Fruit fly (Drosophila melanogaster) whole organism, wandering third instar larva: ENCODE results near the gene CG18675.

Source experiments
- CG32264 ChIP-seq: fragments of 200-800 bp; sonication (Bioruptor generic); optimal IDR thresholded peaks from 2 replicates; lab custom pipeline; 2016; ENCODE audit warnings: missing biosample characterization, missing genetic modification characterization
- CrebA ChIP-seq: fragments of 200-800 bp; sonication (Bioruptor generic); optimal IDR thresholded peaks from 2 replicates; lab custom pipeline; 2016; ENCODE audit warnings: missing biosample characterization, mild to moderate bottlenecking, missing genetic modification characterization, borderline replicate concordance
- Dfd ChIP-seq: fragments of >200 bp; optimal IDR thresholded peaks from 2 replicates; lab custom pipeline; 2017; ENCODE audit warnings: missing biosample characterization, missing genetic modification characterization
- Dif ChIP-seq: fragments of 200-275, 200-300 bp; sonication (Bioruptor generic); optimal IDR thresholded peaks from 2 replicates; lab custom pipeline; 2018; ENCODE audit warnings: missing biosample characterization, missing genetic modification characterization; ENCODE audit not compliant: partially characterized antibody
- HLH106 ChIP-seq: fragments of 200-800 bp; optimal IDR thresholded peaks from 3 replicates; lab custom pipeline; 2019; ENCODE audit warnings: missing biosample characterization, mild to moderate bottlenecking, missing genetic modification characterization, moderate library complexity
- Hnf4 ChIP-seq: fragments of 200-800 bp; sonication (Bioruptor generic); optimal IDR thresholded peaks from 2 replicates; lab custom pipeline; 2016; ENCODE audit warnings: missing biosample characterization, mild to moderate bottlenecking, missing genetic modification characterization
- Hr83 ChIP-seq: fragments of 200-300 bp; sonication (Bioruptor generic); optimal IDR thresholded peaks from 2 replicates; lab custom pipeline; 2016; ENCODE audit warnings: missing biosample characterization, mild to moderate bottlenecking, missing genetic modification characterization, moderate library complexity; ENCODE audit not compliant: poor library complexity, severe bottlenecking
- Jra ChIP-seq: sonication (Bioruptor generic); optimal IDR thresholded peaks from 2 replicates; lab custom pipeline; 2016; ENCODE audit warnings: missing biosample characterization, missing genetic modification characterization
- Mio ChIP-seq: sonication (Bioruptor generic); optimal IDR thresholded peaks from 2 replicates; lab custom pipeline; 2016; ENCODE audit warnings: missing biosample characterization, missing genetic modification characterization
- Myc ChIP-seq: fragments of >200 bp; optimal IDR thresholded peaks from 2 replicates; lab custom pipeline; 2017
- OdsH ChIP-seq: fragments of 200-800 bp; sonication (Bioruptor generic); optimal IDR thresholded peaks from 2 replicates; lab custom pipeline; 2016; ENCODE audit warnings: missing biosample characterization, mild to moderate bottlenecking, missing genetic modification characterization
- Rel ChIP-seq, 2 experiments: fragments of 200-800 bp; sonication (Bioruptor generic) in 1 of 2; optimal IDR thresholded peaks; 2 replicates in 1 of 2; 3 replicates in 1 of 2; lab custom pipeline; 2016 to 2019; ENCODE audit warnings: mild to moderate bottlenecking in 2 of 2, missing biosample characterization in 2 of 2, missing genetic modification characterization in 2 of 2, moderate library complexity in 1 of 2
- Sp1 ChIP-seq: fragments of 200-800 bp; sonication (Bioruptor generic); optimal IDR thresholded peaks from 3 replicates; lab custom pipeline; 2019; ENCODE audit warnings: missing biosample characterization, mild to moderate bottlenecking, missing genetic modification characterization, moderate library complexity
- Vsx2 ChIP-seq: fragments of 200-300, 225-300 bp; sonication (Bioruptor generic); optimal IDR thresholded peaks from 2 replicates; lab custom pipeline; 2018; ENCODE audit warnings: missing biosample characterization, missing genetic modification characterization; ENCODE audit not compliant: partially characterized antibody
- br ChIP-seq: fragments of 200-800 bp; sonication (Bioruptor generic); optimal IDR thresholded peaks from 2 replicates; lab custom pipeline; 2016; ENCODE audit warnings: missing biosample characterization, missing genetic modification characterization
- dl ChIP-seq, 2 experiments: fragments of 175-275, 200-275 bp in 1 of 2; fragments of 200-275 bp in 1 of 2; sonication (Bioruptor generic); optimal IDR thresholded peaks; lab custom pipeline; 2018; ENCODE audit warnings: mild to moderate bottlenecking in 2 of 2, missing biosample characterization in 2 of 2, missing genetic modification characterization in 2 of 2, moderate library complexity in 2 of 2; ENCODE audit not compliant: partially characterized antibody in 2 of 2, insufficient read depth in 1 of 2
- dmrt93B ChIP-seq: fragments of 200-800 bp; sonication (Bioruptor generic); optimal IDR thresholded peaks from 2 replicates; lab custom pipeline; 2018; ENCODE audit warnings: missing biosample characterization, mild to moderate bottlenecking, missing genetic modification characterization
- dsf ChIP-seq: sonication (Bioruptor generic); optimal IDR thresholded peaks from 2 replicates; lab custom pipeline; 2016; ENCODE audit warnings: missing biosample characterization, missing genetic modification characterization, borderline replicate concordance
- ey ChIP-seq: fragments of 200-800 bp; sonication (Bioruptor generic); optimal IDR thresholded peaks from 2 replicates; lab custom pipeline; 2016; ENCODE audit warnings: missing biosample characterization, missing genetic modification characterization
- foxo ChIP-seq, 2 experiments: fragments of 200-800 bp; sonication (Bioruptor generic); optimal IDR thresholded peaks; 2 replicates in 1 of 2; 3 replicates in 1 of 2; lab custom pipeline; 2016 to 2017; ENCODE audit warnings: missing biosample characterization in 2 of 2, missing genetic modification characterization in 2 of 2
- fru ChIP-seq: fragments of 200-800 bp; sonication (Bioruptor generic); optimal IDR thresholded peaks from 3 replicates; lab custom pipeline; 2016; ENCODE audit warnings: missing biosample characterization, mild to moderate bottlenecking, missing genetic modification characterization
- h ChIP-seq: fragments of 200-800 bp; sonication (Bioruptor generic); optimal IDR thresholded peaks from 3 replicates; lab custom pipeline; 2016; ENCODE audit warnings: missing biosample characterization, mild to moderate bottlenecking, missing genetic modification characterization
- jim ChIP-seq: fragments of 175-275, 200-325 bp; sonication (Bioruptor generic); optimal IDR thresholded peaks from 2 replicates; lab custom pipeline; 2016; ENCODE audit warnings: missing biosample characterization, mild to moderate bottlenecking, missing genetic modification characterization
- psq ChIP-seq: fragments of 200-800 bp; sonication (Bioruptor generic); optimal IDR thresholded peaks from 3 replicates; lab custom pipeline; 2017; ENCODE audit warnings: missing biosample characterization, mild to moderate bottlenecking, missing genetic modification characterization, moderate library complexity
- rgr ChIP-seq: fragments of 200-800 bp; sonication (Bioruptor generic); optimal IDR thresholded peaks from 3 replicates; lab custom pipeline; 2016; ENCODE audit warnings: missing biosample characterization, mild to moderate bottlenecking, missing genetic modification characterization
- sage ChIP-seq: fragments of 200-800 bp; sonication (Bioruptor generic); optimal IDR thresholded peaks from 2 replicates; lab custom pipeline; 2016; ENCODE audit warnings: missing biosample characterization, mild to moderate bottlenecking, missing genetic modification characterization
- sv ChIP-seq: fragments of 200-800 bp; sonication (Bioruptor generic); optimal IDR thresholded peaks from 3 replicates; lab custom pipeline; 2016; ENCODE audit warnings: missing biosample characterization, missing genetic modification characterization
- tai ChIP-seq: sonication (Bioruptor generic); optimal IDR thresholded peaks from 2 replicates; lab custom pipeline; 2016; ENCODE audit warnings: missing biosample characterization, missing genetic modification characterization
- usp ChIP-seq: fragments of >200 bp; optimal IDR thresholded peaks from 2 replicates; lab custom pipeline; 2017; ENCODE audit warnings: missing biosample characterization, missing genetic modification characterization
- woc ChIP-seq: sonication (Bioruptor generic); optimal IDR thresholded peaks from 2 replicates; lab custom pipeline; 2016; ENCODE audit warnings: missing biosample characterization, mild to moderate bottlenecking, missing genetic modification characterization

Gene CG18675

DNA sequence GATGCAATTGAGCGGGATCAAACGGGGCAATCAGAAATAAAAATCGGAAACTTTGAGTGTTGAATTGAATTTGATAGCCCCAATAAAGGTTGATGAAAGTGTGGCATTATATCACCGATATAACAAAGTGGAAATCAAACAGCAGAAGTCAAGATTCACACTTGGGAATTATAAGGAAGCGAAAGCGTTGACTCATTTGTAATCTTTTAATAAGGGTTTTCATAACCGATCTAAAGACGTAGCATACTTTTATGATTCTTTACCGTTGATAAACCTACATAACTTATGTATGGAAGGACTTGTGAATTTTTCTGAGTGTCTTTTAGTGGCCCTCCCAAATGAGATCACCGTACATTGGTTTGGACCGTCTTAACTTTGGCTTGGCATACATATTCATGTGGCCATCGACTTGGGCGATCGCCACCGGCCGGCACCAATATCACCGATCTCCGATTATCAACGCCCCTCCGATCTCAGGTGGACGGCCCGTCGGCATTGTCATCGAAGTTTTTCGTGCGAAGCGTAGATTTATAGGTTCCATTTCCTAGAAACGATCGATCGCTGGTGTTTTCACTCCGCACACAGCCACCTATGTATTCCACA, 55.8 kb downstream of the CG18675 start:
- no peak for TF ChIP-seq jim
- TF ChIP-seq Jra (GFP tag; lab: Kevin White, UChicago), result no peak
- TF ChIP-seq rgr (GFP tag; lab: Kevin White, UChicago), result no peak
- TF ChIP-seq, all 38 proteins: peak for 0

DNA sequence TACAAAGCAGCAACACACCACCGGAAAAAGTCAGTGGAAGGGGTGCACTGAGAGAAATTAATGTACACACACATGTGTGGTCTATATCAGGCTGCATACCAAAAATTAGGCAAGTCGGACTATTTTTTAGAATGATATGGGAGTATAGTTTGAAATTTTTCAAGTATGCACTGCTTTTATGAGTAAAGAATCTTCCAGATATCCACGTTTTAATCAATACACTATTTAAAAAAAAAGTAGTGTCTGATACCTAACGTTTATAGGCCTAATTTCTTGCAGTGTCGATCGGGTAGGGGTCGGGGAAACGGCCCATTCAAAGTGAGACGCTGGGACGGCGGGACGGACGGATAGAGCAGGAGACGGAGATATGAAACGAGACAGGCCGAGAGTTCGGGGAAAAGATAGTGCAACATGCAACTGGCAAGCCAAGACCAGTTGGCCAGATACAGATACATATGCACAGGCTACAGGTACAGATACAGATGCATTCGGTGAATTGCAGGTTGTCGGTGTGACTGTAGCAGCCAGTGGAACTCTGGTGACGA, 56.7 kb downstream of the CG18675 start:
- peak; percentile 49 for TF ChIP-seq Hnf4 (GFP tag; lab: Kevin White, UChicago)
- TF ChIP-seq OdsH, result peak; percentile 41
- no peak for TF ChIP-seq usp (GFP tag; lab: Kevin White, UChicago)
- peak; percentile 71 for TF ChIP-seq fru
- TF ChIP-seq Dif (GFP tag; lab: Kevin White, UChicago), result no peak
- no peak for TF ChIP-seq sage
- no peak for TF ChIP-seq Dfd (GFP tag; lab: Kevin White, UChicago)
- TF ChIP-seq psq (GFP tag; lab: Kevin White, UChicago), result peak; percentile 45
- TF ChIP-seq h (GFP tag; lab: Kevin White, UChicago), result peak; percentile 76
- peak; percentile 86 for TF ChIP-seq sv (GFP tag; lab: Kevin White, UChicago)
- peak; percentile 10 for TF ChIP-seq woc (GFP tag; lab: Kevin White, UChicago)
- TF ChIP-seq ey (GFP tag; lab: Kevin White, UChicago), result peak; percentile 69
- peak; percentile 8 for TF ChIP-seq CG32264 (GFP tag; lab: Kevin White, UChicago)
- TF ChIP-seq dmrt93B (GFP tag; lab: Kevin White, UChicago), result no peak
- no peak for TF ChIP-seq dsf
- peak; percentile 40 for TF ChIP-seq HLH106
- TF ChIP-seq Mio (GFP tag; lab: Kevin White, UChicago), result no peak
- TF ChIP-seq tai (GFP tag; lab: Kevin White, UChicago), result no peak
- peak; percentile 62 for TF ChIP-seq br (GFP tag; lab: Kevin White, UChicago)
- peak; percentile 58 for TF ChIP-seq rgr (GFP tag; lab: Kevin White, UChicago)
- no peak for TF ChIP-seq jim
- TF ChIP-seq foxo (GFP tag; optimal IDR thresholded peaks at IDR 0.05; lab: Kevin White, UChicago), result peak in 1 of 2 experiments; percentile 60
- peak; percentile 43 for TF ChIP-seq Sp1 (GFP tag; lab: Kevin White, UChicago)

DNA sequence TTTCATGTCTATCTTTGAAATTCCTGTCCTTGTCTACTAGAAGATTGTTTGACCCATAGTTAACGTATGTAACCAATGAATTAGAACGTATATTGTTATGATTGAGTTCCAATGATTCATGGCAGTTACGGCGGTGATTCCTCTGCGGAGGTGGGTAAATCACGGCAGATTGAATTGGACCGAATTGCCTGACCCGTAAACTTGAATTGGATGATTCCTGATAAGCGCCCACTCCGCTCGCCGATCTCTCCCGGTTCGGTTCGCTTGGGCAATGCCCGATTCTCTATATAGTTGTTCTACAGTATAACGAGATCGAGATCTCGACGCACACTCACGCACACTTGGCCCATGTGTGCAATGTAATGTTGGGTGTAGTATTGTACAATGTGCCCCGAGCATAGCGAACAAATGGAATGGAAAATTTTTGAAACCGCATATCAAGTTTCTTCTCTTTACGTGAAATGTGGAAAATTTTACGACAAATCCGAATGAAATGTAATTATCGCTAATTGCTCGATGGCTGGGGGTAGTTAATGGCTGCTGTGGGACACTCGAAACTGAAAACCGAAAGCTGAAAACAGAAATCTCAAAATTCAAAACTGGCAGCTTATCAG, 57.8 kb downstream of the CG18675 start:
- no peak for TF ChIP-seq Hr83
- no peak for TF ChIP-seq woc (GFP tag; lab: Kevin White, UChicago)
- TF ChIP-seq CrebA (GFP tag; lab: Kevin White, UChicago), result no peak
- TF ChIP-seq dl (GFP tag; optimal IDR thresholded peaks at IDR 0.05; lab: Kevin White, UChicago; ENCODE audit: insufficient read depth in 1 of 2, partially characterized antibody in 2 of 2), result no peak
- TF ChIP-seq Rel (GFP tag; optimal IDR thresholded peaks at IDR 0.05; lab: Kevin White, UChicago), result no peak
- TF ChIP-seq Rel (tag; optimal IDR thresholded peaks at IDR 0.05; lab: Kevin White, UChicago), result peak; percentile 68
- TF ChIP-seq Dif (GFP tag; lab: Kevin White, UChicago), result no peak

DNA sequence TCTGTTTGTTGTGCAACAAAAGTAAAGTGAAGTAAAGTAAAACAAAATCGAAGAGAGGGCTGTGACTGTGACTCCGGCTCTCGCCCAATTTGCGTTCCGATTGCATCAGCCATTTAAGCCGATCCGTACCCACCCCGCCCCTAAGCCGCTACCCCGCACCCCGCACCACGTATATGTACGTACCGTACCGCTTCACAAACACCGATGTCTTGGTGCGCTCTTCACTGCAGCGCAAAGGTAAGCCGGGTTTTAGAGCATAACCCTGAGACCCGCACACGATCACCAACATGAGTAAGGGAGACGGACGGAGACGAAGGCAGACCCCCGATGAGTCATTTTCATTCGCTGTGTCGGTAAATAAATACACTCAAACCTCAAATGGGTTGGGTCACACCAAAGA, 58.5 kb downstream of the CG18675 start:
- TF ChIP-seq Jra (GFP tag; lab: Kevin White, UChicago) (peak; percentile 14), Dif (GFP tag; lab: Kevin White, UChicago) (no peak)
- TF ChIP-seq, all 38 proteins: peak for 1

DNA sequence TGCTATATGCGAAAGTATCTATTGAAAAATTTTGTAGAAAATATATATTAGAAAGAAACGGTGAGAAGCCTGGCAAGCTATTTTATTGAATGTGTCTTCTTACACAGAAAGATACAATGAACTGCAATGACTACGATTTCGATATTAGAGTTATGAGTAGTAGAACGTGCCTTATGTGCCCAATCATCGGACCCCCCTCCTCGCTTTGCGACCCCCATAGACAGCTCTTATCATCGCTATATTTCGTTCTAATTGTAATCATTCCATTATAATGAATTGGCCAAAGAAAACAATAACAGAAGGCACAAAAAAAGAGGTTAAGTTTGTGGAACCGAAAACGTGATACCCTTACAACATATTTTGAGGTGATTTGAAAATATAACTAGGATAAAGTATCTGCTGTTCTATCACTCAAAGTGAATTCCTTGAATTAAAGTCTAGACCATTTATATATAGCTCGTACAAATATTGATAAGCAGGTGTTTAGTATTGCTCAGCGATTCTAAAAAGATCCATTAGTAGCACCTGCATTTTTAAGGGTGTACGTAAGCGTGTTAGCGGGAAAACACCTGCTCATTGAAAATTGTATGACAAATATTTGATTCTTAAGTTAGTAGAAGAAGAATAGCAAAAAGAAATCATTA, 59.2 kb downstream of the CG18675 start:
- no peak for TF ChIP-seq jim
- no peak for TF ChIP-seq HLH106
- TF ChIP-seq Dif (GFP tag; lab: Kevin White, UChicago), result no peak
- no peak for TF ChIP-seq Rel (GFP tag; optimal IDR thresholded peaks at IDR 0.05; lab: Kevin White, UChicago)
- TF ChIP-seq Rel (tag; optimal IDR thresholded peaks at IDR 0.05; lab: Kevin White, UChicago), result no peak
- peak; percentile 43 for TF ChIP-seq h (GFP tag; lab: Kevin White, UChicago)
- TF ChIP-seq ey (GFP tag; lab: Kevin White, UChicago), result peak; percentile 15
- no peak for TF ChIP-seq Hnf4 (GFP tag; lab: Kevin White, UChicago)
- no peak for TF ChIP-seq tai (GFP tag; lab: Kevin White, UChicago)
- TF ChIP-seq CG32264 (GFP tag; lab: Kevin White, UChicago), result no peak
- TF ChIP-seq Myc (lab: Kevin White, UChicago), result no peak
- no peak for TF ChIP-seq Vsx2 (GFP tag; lab: Kevin White, UChicago)
- peak; percentile 23 for TF ChIP-seq fru
- no peak for TF ChIP-seq Sp1 (GFP tag; lab: Kevin White, UChicago)
